Worm (Caenorhabditis elegans): ENCODE measurements around the gene C33F10.8.

Gene C33F10.8

ce11 chrII:4857086-4857485, 32.1 kb upstream of the C33F10.8 start:
- TF ChIP-seq pat-9 (tag; optimal IDR thresholded peaks at IDR 0.05) (no peak), elt-2 (tag; optimal IDR thresholded peaks at IDR 0.05) (peak; percentile 98)

ce11 chrII:4856113-4856512, 31.1 kb upstream of the C33F10.8 start:
- TF ChIP-seq tbx-7 (tag; optimal IDR thresholded peaks at IDR 0.05) (no peak), hlh-8 (tag; optimal IDR thresholded peaks at IDR 0.05) (no peak), madf-2 (tag; optimal IDR thresholded peaks at IDR 0.05) (no peak), ceh-6 (GFP tag; optimal IDR thresholded peaks at IDR 0.05) (no peak)

ce11 chrII:4855489-4855888, 30.5 kb upstream of the C33F10.8 start:
- TF ChIP-seq zip-5 (tag; optimal IDR thresholded peaks at IDR 0.05) (no peak), ceh-31 (tag; optimal IDR thresholded peaks at IDR 0.05) (no peak), unc-42 (tag; optimal IDR thresholded peaks at IDR 0.05) (peak; percentile 22), unc-3 (GFP tag; conservative IDR thresholded peaks at IDR 0.05) (no peak), unc-3 (tag; optimal IDR thresholded peaks at IDR 0.05) (no peak)

DNA sequence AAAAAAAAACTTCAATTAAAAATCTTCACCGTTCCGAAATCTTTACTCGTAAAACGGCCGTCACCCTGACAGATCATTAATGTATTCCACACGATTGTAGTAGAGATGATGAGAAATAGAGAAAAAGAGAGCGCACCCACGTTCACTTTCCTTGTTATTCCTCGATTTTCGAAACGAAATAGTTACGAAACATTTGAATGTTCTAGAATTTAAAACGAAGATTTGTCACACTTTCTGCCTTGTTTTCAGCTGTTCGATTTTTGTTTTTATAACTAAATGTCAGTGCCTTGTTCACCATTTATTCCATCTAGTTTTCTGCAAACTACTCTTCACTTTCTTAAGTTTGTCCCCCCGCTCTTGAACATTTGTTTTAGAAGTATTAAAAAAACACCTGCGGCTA, 29.7 kb upstream of the C33F10.8 start:
- TF ChIP-seq pax-1 (tag; optimal IDR thresholded peaks at IDR 0.05) (no peak), fkh-10 (GFP tag; optimal IDR thresholded peaks at IDR 0.05) (no peak), tbx-7 (tag; optimal IDR thresholded peaks at IDR 0.05) (no peak), ceh-6 (GFP tag; optimal IDR thresholded peaks at IDR 0.05) (no peak), hlh-15 (tag; optimal IDR thresholded peaks at IDR 0.05) (no peak), nhr-11 (tag; optimal IDR thresholded peaks at IDR 0.05) (no peak), pros-1 (tag; optimal IDR thresholded peaks at IDR 0.05) (no peak), lim-6 (tag; optimal IDR thresholded peaks at IDR 0.05) (no peak)

DNA sequence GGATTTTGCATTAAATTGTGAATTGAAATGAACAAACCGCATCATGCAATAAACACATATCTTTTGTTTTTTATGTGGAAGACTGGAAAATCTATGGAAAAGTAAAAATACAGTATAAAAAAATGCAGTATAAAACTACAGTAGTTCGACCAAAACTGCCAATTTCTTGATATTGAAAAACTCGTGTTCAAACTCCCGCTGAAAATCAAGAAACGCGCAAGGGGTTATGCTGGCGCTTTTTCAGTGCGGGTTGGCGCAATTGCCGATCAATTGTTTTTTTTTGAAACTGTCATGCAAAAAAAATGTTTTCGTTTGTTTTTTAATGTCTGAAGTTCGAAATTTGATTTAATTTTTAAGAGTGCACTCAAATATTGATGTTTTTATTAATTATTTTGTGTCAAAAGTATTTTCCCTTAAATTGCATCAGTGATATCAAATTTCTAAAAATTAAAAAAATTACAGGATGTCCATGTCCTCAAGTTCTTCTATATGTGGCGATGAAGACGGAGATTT, 26.6 kb upstream of the C33F10.8 start, which contains the start of gene dnj-9:
dnj-9 (plus strand) TSS at position 463 of the 513 bp plus-strand sequence.
- TF ChIP-seq lim-6 (tag; optimal IDR thresholded peaks at IDR 0.05) (peak; percentile 5), ceh-6 (GFP tag; optimal IDR thresholded peaks at IDR 0.05) (peak; percentile 43), ceh-18 (tag; optimal IDR thresholded peaks at IDR 0.05) (peak; percentile 60), T23F11.4 (GFP tag; optimal IDR thresholded peaks at IDR 0.05) (peak; percentile 40), elt-4 (tag; optimal IDR thresholded peaks at IDR 0.05) (no peak), ceh-14 (tag; optimal IDR thresholded peaks at IDR 0.05) (peak; percentile 72), nhr-232 (tag; optimal IDR thresholded peaks at IDR 0.05) (peak; percentile 6), hlh-30 (tag; optimal IDR thresholded peaks at IDR 0.05; ENCODE audit: insufficient read depth) (peak; percentile 64), unc-3 (GFP tag; conservative IDR thresholded peaks at IDR 0.05) (0 out of 2 replicates have a peak, but pooled peaks have one; percentile 22), unc-3 (tag; optimal IDR thresholded peaks at IDR 0.05) (peak; percentile 27), ref-2 (tag; optimal IDR thresholded peaks at IDR 0.05) (peak; percentile 28), eyg-1 (tag; optimal IDR thresholded peaks at IDR 0.05) (no peak), madf-2 (tag; optimal IDR thresholded peaks at IDR 0.05) (peak; percentile 26), ama-1 (optimal IDR thresholded peaks at IDR 0.05) (no peak), gmeb-2 (tag; optimal IDR thresholded peaks at IDR 0.05) (peak; percentile 19), pat-9 (tag; optimal IDR thresholded peaks at IDR 0.05) (peak; percentile 37), lin-11 (tag; optimal IDR thresholded peaks at IDR 0.05) (peak; percentile 57), sdc-2 (tag; optimal IDR thresholded peaks at IDR 0.05) (peak; percentile 10), F13H6.1 (tag; optimal IDR thresholded peaks at IDR 0.05) (no peak), syd-9 (tag; optimal IDR thresholded peaks at IDR 0.05) (peak; percentile 13), tbx-7 (tag; optimal IDR thresholded peaks at IDR 0.05) (no peak), hlh-6 (tag; optimal IDR thresholded peaks at IDR 0.05) (peak; percentile 14), C38D4.7 (GFP tag; optimal IDR thresholded peaks at IDR 0.05) (peak; percentile 24), elt-2 (tag; optimal IDR thresholded peaks at IDR 0.05) (peak; percentile 92), ceh-24 (tag; optimal IDR thresholded peaks at IDR 0.05) (no peak), npax-4 (tag; optimal IDR thresholded peaks at IDR 0.05) (peak; percentile 35), mec-3 (tag; optimal IDR thresholded peaks at IDR 0.05; ENCODE audit: borderline replicate concordance) (no peak), pag-3 (tag; optimal IDR thresholded peaks at IDR 0.05; ENCODE audit: borderline replicate concordance) (no peak), ceh-30 (tag; optimal IDR thresholded peaks at IDR 0.05) (peak; percentile 73), sox-4 (tag; optimal IDR thresholded peaks at IDR 0.05) (peak; percentile 56), ceh-19 (GFP tag; optimal IDR thresholded peaks at IDR 0.05) (no peak), C08G9.2 (tag; optimal IDR thresholded peaks at IDR 0.05) (peak; percentile 45), ahr-1 (tag; optimal IDR thresholded peaks at IDR 0.05) (no peak), ttx-3 (tag; optimal IDR thresholded peaks at IDR 0.05) (peak; percentile 30), ceh-34 (tag; optimal IDR thresholded peaks at IDR 0.05) (peak; percentile 83)
